Worm (Caenorhabditis elegans): ENCODE data around the gene aman-2.

The aman-2 gene

DNA sequence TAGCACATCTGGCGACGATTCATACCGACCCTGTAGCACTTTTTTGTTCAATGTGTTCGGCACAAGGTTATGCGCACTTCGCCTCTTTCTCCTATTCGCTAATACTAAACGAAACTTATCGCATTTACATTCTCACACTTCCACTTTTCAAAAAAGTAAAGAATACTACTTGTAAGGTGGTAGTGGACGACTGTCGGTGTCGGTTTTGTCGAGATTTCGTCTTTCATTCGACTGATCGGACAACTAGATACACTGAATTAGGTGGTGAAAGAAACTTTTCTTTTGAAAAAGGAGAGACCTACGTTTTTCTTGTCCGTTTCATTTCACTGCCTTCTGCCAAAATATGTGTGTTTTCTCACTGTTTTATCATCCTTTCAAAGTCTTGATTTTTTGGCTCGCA is 35.4 kb downstream of the aman-2 start:
- TF ChIP-seq ama-1 (optimal IDR thresholded peaks at IDR 0.05) (no peak), nhr-25 (tag; optimal IDR thresholded peaks at IDR 0.05) (peak; percentile 19)

DNA sequence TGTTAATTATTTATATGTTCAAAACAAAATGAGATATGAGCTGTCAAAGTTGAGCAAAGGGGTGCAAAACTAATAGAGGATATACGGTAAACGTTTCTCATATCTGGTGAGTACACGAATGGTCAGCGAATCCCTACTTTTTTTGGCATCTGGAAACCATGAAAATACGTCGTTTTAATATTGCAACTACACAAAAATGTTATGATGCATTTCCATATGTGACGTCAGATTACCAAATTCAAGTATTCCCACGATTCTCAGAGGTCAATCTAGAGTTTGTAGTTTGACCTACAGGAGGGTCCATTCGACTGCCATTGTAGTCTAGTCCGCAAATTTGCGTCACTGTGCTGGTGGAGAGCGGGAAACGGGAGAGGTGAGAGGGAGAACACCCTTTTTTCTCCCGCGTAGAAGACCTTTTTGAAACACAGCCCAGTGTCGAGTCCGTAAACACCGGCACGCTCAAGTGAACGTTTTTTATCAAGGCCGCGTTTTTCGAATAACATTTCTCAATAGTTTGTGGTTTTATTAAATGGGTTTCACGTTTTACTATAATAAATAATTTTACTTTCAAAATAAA is 36.6 kb downstream of the aman-2 start:
- TF ChIP-seq daf-12 (tag; optimal IDR thresholded peaks at IDR 0.05) (no peak), ama-1 (optimal IDR thresholded peaks at IDR 0.05) (no peak), pqm-1 (tag; optimal IDR thresholded peaks at IDR 0.05) (peak; percentile 24), ceh-28 (tag; optimal IDR thresholded peaks at IDR 0.05) (no peak), jun-1 (tag; optimal IDR thresholded peaks at IDR 0.05) (no peak), mml-1 (tag; optimal IDR thresholded peaks at IDR 0.05) (no peak), lin-39 (tag; optimal IDR thresholded peaks at IDR 0.05) (no peak), nhr-12 (tag; optimal IDR thresholded peaks at IDR 0.05) (no peak), skn-1 (tag; optimal IDR thresholded peaks at IDR 0.05) (no peak), egl-27 (tag; optimal IDR thresholded peaks at IDR 0.05) (no peak), nhr-28 (tag; optimal IDR thresholded peaks at IDR 0.05) (no peak), elt-2 (tag; optimal IDR thresholded peaks at IDR 0.05) (peak; percentile 60), nhr-23 (tag; optimal IDR thresholded peaks at IDR 0.05) (peak; percentile 36), nhr-25 (tag; optimal IDR thresholded peaks at IDR 0.05) (peak; percentile 84), nhr-237 (tag; optimal IDR thresholded peaks at IDR 0.05) (no peak), lin-15B (tag; optimal IDR thresholded peaks at IDR 0.05) (peak; percentile 38), elt-1 (tag; optimal IDR thresholded peaks at IDR 0.05) (no peak), fkh-2 (tag; optimal IDR thresholded peaks at IDR 0.05) (no peak), egl-5 (tag; optimal IDR thresholded peaks at IDR 0.05) (no peak), hmg-11 (tag; optimal IDR thresholded peaks at IDR 0.05) (peak; percentile 9), pha-4 (tag; optimal IDR thresholded peaks at IDR 0.05) (peak; percentile 57), ZK546.5 (tag; optimal IDR thresholded peaks at IDR 0.05) (no peak)

DNA sequence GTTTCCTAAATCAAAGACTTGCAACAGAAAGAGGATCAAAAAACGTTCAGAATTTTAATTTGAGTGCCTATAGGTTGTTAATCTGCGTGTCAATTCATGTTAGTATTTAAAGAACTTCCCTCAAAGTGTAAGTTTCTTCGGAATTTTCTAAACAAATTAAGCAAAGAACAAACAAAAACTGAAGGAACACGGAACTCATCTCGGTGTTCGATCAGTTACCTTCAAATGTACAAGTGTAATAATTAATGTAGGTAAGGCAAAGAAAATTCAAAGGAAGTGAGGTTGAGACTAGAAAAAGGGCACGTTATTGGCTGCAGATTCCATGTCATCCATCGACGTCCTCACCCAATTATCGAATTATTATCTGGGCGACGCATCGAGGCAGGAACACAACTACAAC is 39.1 kb downstream of the aman-2 start, which contains the start of gene K12G11.6:
TSS of gene K12G11.6 (plus strand) at position 357 of the 400 bp plus-strand sequence.
- no peak for TF ChIP-seq zag-1 (tag; optimal IDR thresholded peaks at IDR 0.05)
- no peak for TF ChIP-seq tbx-2 (tag; optimal IDR thresholded peaks at IDR 0.05)
- no peak for TF ChIP-seq nhr-77 (tag; optimal IDR thresholded peaks at IDR 0.05)

DNA sequence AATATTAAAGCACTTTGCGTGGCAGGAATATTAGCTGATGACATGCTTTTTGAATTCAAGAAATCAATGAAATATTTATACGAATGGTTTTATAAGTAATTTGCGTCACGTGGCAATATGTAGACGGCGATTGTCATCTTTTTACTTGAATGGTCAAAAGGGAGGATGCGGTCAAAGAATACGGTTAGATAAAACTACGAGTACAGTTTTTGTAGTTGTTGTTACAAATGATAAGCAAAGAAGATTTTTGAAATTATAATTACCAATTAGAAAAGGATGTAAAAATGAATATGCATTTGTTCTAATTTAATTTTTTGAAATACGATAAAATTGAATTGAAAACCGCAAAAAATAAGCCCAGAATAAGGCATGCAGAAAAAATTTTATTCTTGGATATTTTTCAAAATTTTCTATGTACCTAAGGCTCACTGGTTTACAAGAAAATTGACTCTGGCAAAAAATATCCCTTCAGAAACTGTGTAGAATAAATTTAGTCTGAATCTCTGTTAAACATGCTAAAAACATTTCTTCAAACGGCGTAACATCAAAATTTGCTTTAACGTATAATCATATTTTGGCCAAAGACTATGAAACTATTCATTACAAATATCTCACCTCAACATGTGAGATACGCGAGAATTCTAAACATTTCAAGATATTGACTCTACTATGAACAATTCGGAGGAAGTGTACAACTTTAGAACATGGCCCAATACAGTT is 41.7 kb downstream of the aman-2 start, which contains the start of the genes sodh-2 and srx-76:
TSS of gene sodh-2 (minus strand) at position 101 of the 720 bp plus-strand sequence.
TSS of gene srx-76 (plus strand) at position 670 of the 720 bp plus-strand sequence.
- no peak for TF ChIP-seq nhr-11 (tag; optimal IDR thresholded peaks at IDR 0.05)
- no peak for TF ChIP-seq aly-2 (tag; optimal IDR thresholded peaks at IDR 0.05)
- TF ChIP-seq nhr-23 (tag; optimal IDR thresholded peaks at IDR 0.05) = no peak
- TF ChIP-seq fos-1 (tag; optimal IDR thresholded peaks at IDR 0.05) = no peak
- TF ChIP-seq nfya-1 (tag; optimal IDR thresholded peaks at IDR 0.05; ENCODE audit: insufficient read depth) = no peak
- TF ChIP-seq ceh-9 (tag; optimal IDR thresholded peaks at IDR 0.05) = no peak
- TF ChIP-seq elt-1 (tag; optimal IDR thresholded peaks at IDR 0.05) = no peak
- TF ChIP-seq fkh-10 (GFP tag; optimal IDR thresholded peaks at IDR 0.05) = no peak

ce11 chrV:11889115-11889935 is 43.7 kb downstream of the aman-2 start:
- TF ChIP-seq ZK546.5 (tag; optimal IDR thresholded peaks at IDR 0.05) = no peak
- TF ChIP-seq R02D3.7 (tag; optimal IDR thresholded peaks at IDR 0.05) = no peak
- TF ChIP-seq nhr-43 (tag; optimal IDR thresholded peaks at IDR 0.05; ENCODE audit: poor library complexity, severe bottlenecking) = peak; percentile 59
- TF ChIP-seq ama-1 (optimal IDR thresholded peaks at IDR 0.05) = peak; percentile 96
- TF ChIP-seq nhr-76 (tag; optimal IDR thresholded peaks at IDR 0.05) = no peak
- no peak for TF ChIP-seq nhr-77 (tag; optimal IDR thresholded peaks at IDR 0.05)
- peak; percentile 88 for TF ChIP-seq pha-4 (tag; optimal IDR thresholded peaks at IDR 0.05)
- TF ChIP-seq nhr-23 (tag; optimal IDR thresholded peaks at IDR 0.05) = peak; percentile 19
- TF ChIP-seq pqm-1 (tag; optimal IDR thresholded peaks at IDR 0.05) = peak; percentile 49
- TF ChIP-seq lin-39 (tag; optimal IDR thresholded peaks at IDR 0.05) = peak; percentile 45
- peak; percentile 29 for TF ChIP-seq lsy-12 (tag; optimal IDR thresholded peaks at IDR 0.05)
